Fruit fly (Drosophila melanogaster): ENCODE measurements around the gene Pfdn5.
A peak's percentile ranks its signal among the peaks of the same experiment; 100 is the strongest.

DNA sequence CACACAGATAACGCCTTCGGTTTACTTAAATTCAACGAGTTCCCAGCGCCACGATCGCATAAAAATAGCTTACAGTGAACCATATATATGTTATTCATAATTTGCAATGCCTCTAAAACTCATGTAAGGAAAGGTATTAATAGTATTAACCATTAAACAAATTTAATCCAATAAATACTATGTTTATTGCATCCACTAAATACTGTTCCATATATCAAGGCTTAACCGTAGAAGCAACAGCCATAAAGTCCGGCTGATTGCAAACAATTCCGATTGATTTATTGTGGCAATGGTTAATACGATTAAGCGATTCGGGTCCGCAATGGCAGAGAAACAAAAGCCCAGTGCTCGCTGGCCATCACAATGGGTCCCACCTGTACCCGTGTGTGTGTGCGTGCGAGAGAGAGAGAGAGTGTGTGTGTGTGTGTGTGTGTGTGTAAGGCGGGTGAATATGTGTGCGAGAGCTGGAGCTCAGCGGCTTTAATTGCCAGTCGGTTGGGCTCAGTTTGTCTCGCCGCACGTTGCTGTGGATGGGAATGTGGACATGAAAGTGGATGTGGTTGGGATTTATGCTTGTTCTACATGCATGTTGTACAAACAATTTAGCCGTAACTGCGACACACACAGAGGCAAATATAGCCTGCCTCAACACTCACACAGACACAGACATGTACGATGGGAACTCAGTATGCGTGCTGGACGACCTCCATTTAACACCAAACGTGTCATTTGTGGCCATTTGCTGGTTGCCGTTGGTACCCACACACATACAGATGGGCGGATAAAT lies 7.9 kb downstream of the Pfdn5 start:
- TF ChIP-seq aop (GFP tag; IDR thresholded peaks at IDR 0.05) (no peak), CG16815 (GFP tag; optimal IDR thresholded peaks at IDR 0.05) (no peak), CG31224 (GFP tag; IDR thresholded peaks at IDR 0.05) (no peak), C15 (GFP tag; IDR thresholded peaks at IDR 0.05) (no peak), CG13123 (GFP tag; optimal IDR thresholded peaks at IDR 0.05) (no peak), HmgD (GFP tag; optimal IDR thresholded peaks at IDR 0.05) (no peak), CG34422 (GFP tag; IDR thresholded peaks at IDR 0.05) (no peak), Meics (GFP tag; optimal IDR thresholded peaks at IDR 0.05) (peak; percentile 65), sug (tag; optimal IDR thresholded peaks at IDR 0.05) (peak; percentile 2), Hsf (GFP tag; optimal IDR thresholded peaks at IDR 0.05) (peak; percentile 23), fd96Cb (tag; optimal IDR thresholded peaks at IDR 0.05) (peak; percentile 73)

Measured in whole organism, embryonic.